Worm (Caenorhabditis elegans) whole organism, L4 larva: ENCODE results near the gene sup-35.

Experiments used
- R02D3.7 ChIP-seq: fragments of 150-350 bp; sonication (generic microtip); optimal IDR thresholded peaks from 3 replicates; lab custom pipeline; 2014; ENCODE audit warnings: missing biosample characterization, missing genetic modification characterization
- T20F7.1 ChIP-seq: fragments of 200-800 bp; sonication (Bioruptor generic); optimal IDR thresholded peaks from 2 replicates; lab custom pipeline; 2018; ENCODE audit warnings: mild to moderate bottlenecking, missing genetic modification characterization, missing compliant biosample characterization
- T26A8.4 ChIP-seq: fragments of 200-800 bp; sonication (Bioruptor generic); IDR thresholded peaks from 2 replicates; pipeline ENCODE4 v1.3.6; 2022; ENCODE audit warnings: missing genetic modification characterization, missing compliant biosample characterization
- Y105C5A.15 ChIP-seq: fragments of 200-800 bp; sonication (Bioruptor generic); IDR thresholded peaks from 2 replicates; pipeline ENCODE4 v1.3.6; 2022; ENCODE audit warnings: missing genetic modification characterization, missing compliant biosample characterization
- Y48G9A.11 ChIP-seq: fragments of 200-800 bp; sonication (Bioruptor generic); IDR thresholded peaks from 2 replicates; pipeline ENCODE4 v1.3.6; 2022; ENCODE audit warnings: missing genetic modification reagents, missing genetic modification characterization, missing compliant biosample characterization
- Y5F2A.4 ChIP-seq: fragments of 200-800 bp; sonication (Bioruptor generic); optimal IDR thresholded peaks from 2 replicates; lab custom pipeline; 2018; ENCODE audit warnings: mild to moderate bottlenecking, missing genetic modification characterization, missing compliant biosample characterization
- Y75B8A.6 ChIP-seq: fragments of 200-800 bp; sonication (Bioruptor generic); IDR thresholded peaks from 2 replicates; pipeline ENCODE4 v1.3.6; 2022; ENCODE audit warnings: missing genetic modification reagents, missing genetic modification characterization, missing compliant biosample characterization
- ZK546.5 ChIP-seq, 2 experiments: sonication (generic microtip); optimal IDR thresholded peaks; 2 replicates each; lab custom pipeline; 2017; ENCODE audit warnings: missing biosample characterization in 2 of 2, missing genetic modification characterization in 2 of 2
- aly-2 ChIP-seq: sonication (generic microtip); optimal IDR thresholded peaks from 2 replicates; lab custom pipeline; 2018; ENCODE audit warnings: missing biosample characterization, missing genetic modification characterization
- arid-1 ChIP-seq: fragments of 200-800 bp; sonication (Bioruptor generic); conservative IDR thresholded peaks from 2 replicates; pipeline ENCODE4 v1.3.6; 2022; ENCODE audit warnings: missing genetic modification reagents, missing genetic modification characterization, missing compliant biosample characterization
- ceh-32 ChIP-seq: sonication (generic microtip); optimal IDR thresholded peaks from 2 replicates; lab custom pipeline; 2016; ENCODE audit warnings: mild to moderate bottlenecking, missing genetic modification characterization, missing compliant biosample characterization; ENCODE audit not compliant: poor library complexity
- ceh-62 ChIP-seq: sonication (generic microtip); optimal IDR thresholded peaks from 2 replicates; lab custom pipeline; 2017; ENCODE audit warnings: missing biosample characterization, missing genetic modification characterization
- ces-1 ChIP-seq: fragments of 150-350 bp; sonication (generic microtip); optimal IDR thresholded peaks from 4 replicates; lab custom pipeline; 2014; ENCODE audit warnings: missing biosample characterization, missing genetic modification reagents, missing genetic modification characterization
- daf-12 ChIP-seq: fragments of 150-350 bp; optimal IDR thresholded peaks from 2 replicates; lab custom pipeline; 2014; ENCODE audit warnings: missing biosample characterization, missing genetic modification reagents, missing genetic modification characterization
- dmd-8 ChIP-seq: fragments of 200-800 bp; sonication (Bioruptor generic); IDR thresholded peaks from 2 replicates; pipeline ENCODE4 v1.3.6; 2022; ENCODE audit warnings: missing genetic modification characterization, missing compliant biosample characterization
- dmd-9 ChIP-seq: fragments of 200-800 bp; sonication (Bioruptor generic); IDR thresholded peaks from 2 replicates; pipeline ENCODE4 v1.3.6; 2022; ENCODE audit warnings: missing genetic modification reagents, missing genetic modification characterization, missing compliant biosample characterization
- dpl-1 ChIP-seq: fragments of 150-350 bp; optimal IDR thresholded peaks from 2 replicates; lab custom pipeline; 2014; ENCODE audit warnings: missing biosample characterization, missing genetic modification reagents, missing genetic modification characterization
- duxl-1 ChIP-seq: sonication (generic microtip); optimal IDR thresholded peaks from 2 replicates; lab custom pipeline; 2016; ENCODE audit warnings: mild to moderate bottlenecking, missing genetic modification characterization, moderate library complexity, missing compliant biosample characterization; ENCODE audit not compliant: poor library complexity
- egl-27 ChIP-seq: sonication (generic microtip); optimal IDR thresholded peaks from 3 replicates; lab custom pipeline; 2017; ENCODE audit warnings: missing biosample characterization, missing genetic modification reagents, missing genetic modification characterization
- hif-1 ChIP-seq, 2 experiments: sonication (generic microtip); optimal IDR thresholded peaks; 2 replicates each; lab custom pipeline; 2016 to 2017; ENCODE audit warnings: missing compliant biosample characterization in 2 of 2, missing genetic modification characterization in 2 of 2, missing genetic modification reagents in 2 of 2, missing genotype in 2 of 2, mild to moderate bottlenecking in 1 of 2
- hlh-11 ChIP-seq: fragments of 200-800 bp; sonication (Bioruptor generic); optimal IDR thresholded peaks from 2 replicates; lab custom pipeline; 2018; ENCODE audit warnings: mild to moderate bottlenecking, missing genetic modification characterization, missing compliant biosample characterization
- hmg-1.1 ChIP-seq: fragments of 200-800 bp; sonication (Bioruptor generic); IDR thresholded peaks from 2 replicates; pipeline ENCODE4 v1.3.6; 2022; ENCODE audit warnings: missing genetic modification reagents, missing genetic modification characterization, missing compliant biosample characterization
- lin-39 ChIP-seq: fragments of 150-350 bp; optimal IDR thresholded peaks from 2 replicates; lab custom pipeline; 2014; ENCODE audit warnings: missing biosample characterization, missing genetic modification reagents, missing genetic modification characterization
- madf-5 ChIP-seq, 2 experiments: fragments of 200-800 bp; sonication (Bioruptor generic); IDR thresholded peaks; 2 replicates each; pipeline ENCODE4 v1.3.6; 2022; ENCODE audit warnings: missing compliant biosample characterization in 2 of 2, missing genetic modification characterization in 2 of 2
- madf-9 ChIP-seq: fragments of 200-800 bp; sonication (Bioruptor generic); conservative IDR thresholded peaks from 2 replicates; pipeline ENCODE4 v1.3.6; 2022; ENCODE audit warnings: missing genetic modification reagents, missing genetic modification characterization, missing compliant biosample characterization
- mes-2 ChIP-seq: sonication (generic microtip); optimal IDR thresholded peaks from 2 replicates; lab custom pipeline; 2016; ENCODE audit warnings: missing genotype, mild to moderate bottlenecking, missing genetic modification characterization, missing compliant biosample characterization; ENCODE audit not compliant: poor library complexity, severe bottlenecking
- mxl-3 ChIP-seq: fragments of 200-800 bp; sonication (Bioruptor generic); optimal IDR thresholded peaks from 2 replicates; lab custom pipeline; 2018; ENCODE audit warnings: mild to moderate bottlenecking, missing genetic modification characterization, missing compliant biosample characterization
- nhr-10 ChIP-seq: fragments of 150-350 bp; optimal IDR thresholded peaks from 2 replicates; lab custom pipeline; 2014; ENCODE audit warnings: missing biosample characterization, missing genetic modification characterization
- nhr-11 ChIP-seq: fragments of 150-350 bp; optimal IDR thresholded peaks from 2 replicates; lab custom pipeline; 2014; ENCODE audit warnings: missing biosample characterization, missing genetic modification characterization
- nhr-42 ChIP-seq: fragments of 200-800 bp; sonication (Bioruptor generic); IDR thresholded peaks from 2 replicates; pipeline ENCODE4 v1.3.6; 2022; ENCODE audit warnings: missing genetic modification characterization, missing compliant biosample characterization
- pha-4 ChIP-seq, 2 experiments: fragments of 150-350 bp in 1 of 2; fragments of 200-800 bp in 1 of 2; sonication (Bioruptor generic) in 1 of 2; IDR thresholded peaks in 1 of 2; optimal IDR thresholded peaks in 1 of 2; 2 replicates each; pipeline versions ENCODE4 v1.3.6 to Lab custom; 2014 to 2022; ENCODE audit warnings: missing genetic modification characterization in 2 of 2, missing genetic modification reagents in 2 of 2, missing biosample characterization in 1 of 2, missing compliant biosample characterization in 1 of 2
- php-3 ChIP-seq: fragments of 200-800 bp; sonication (Bioruptor generic); IDR thresholded peaks from 2 replicates; pipeline ENCODE4 v1.3.6; 2022; ENCODE audit warnings: missing genetic modification reagents, missing genetic modification characterization, missing compliant biosample characterization
- set-16 ChIP-seq: fragments of 200-800 bp; sonication (Bioruptor generic); IDR thresholded peaks from 2 replicates; pipeline ENCODE4 v1.3.6; 2022; ENCODE audit warnings: missing genetic modification reagents, missing genetic modification characterization, missing compliant biosample characterization
- skn-1 ChIP-seq: fragments of 150-350 bp; optimal IDR thresholded peaks from 2 replicates; lab custom pipeline; 2014; ENCODE audit warnings: missing biosample characterization, missing genetic modification characterization
- snpc-1.2 ChIP-seq: fragments of 200-800 bp; sonication (Bioruptor generic); IDR thresholded peaks from 2 replicates; pipeline ENCODE4 v1.3.6; 2022; ENCODE audit warnings: missing genetic modification reagents, missing genetic modification characterization, missing compliant biosample characterization
- snpc-4 ChIP-seq: fragments of 150-350 bp; optimal IDR thresholded peaks from 2 replicates; lab custom pipeline; 2014; ENCODE audit warnings: missing biosample characterization, missing genetic modification characterization
- spr-1 ChIP-seq: sonication (generic microtip); optimal IDR thresholded peaks from 2 replicates; lab custom pipeline; 2016; ENCODE audit warnings: mild to moderate bottlenecking, missing genetic modification characterization, missing compliant biosample characterization
- tag-97 ChIP-seq: fragments of 200-800 bp; sonication (Bioruptor generic); IDR thresholded peaks from 2 replicates; pipeline ENCODE4 v1.3.6; 2022; ENCODE audit warnings: missing genetic modification characterization, missing compliant biosample characterization
- tra-1 ChIP-seq: fragments of 200-800 bp; sonication (Bioruptor generic); IDR thresholded peaks from 2 replicates; pipeline ENCODE4 v1.3.6; 2022; ENCODE audit warnings: missing genetic modification reagents, missing genetic modification characterization, missing compliant biosample characterization
- unc-130 ChIP-seq: sonication (generic microtip); optimal IDR thresholded peaks from 2 replicates; lab custom pipeline; 2016; ENCODE audit warnings: missing genetic modification reagents, missing genetic modification characterization, missing compliant biosample characterization
- vab-7 ChIP-seq: fragments of 200-800 bp; sonication (Bioruptor generic); IDR thresholded peaks from 2 replicates; pipeline ENCODE4 v1.3.6; 2022; ENCODE audit warnings: missing genetic modification reagents, missing genetic modification characterization, missing compliant biosample characterization
- zfp-2 ChIP-seq: sonication (generic microtip); optimal IDR thresholded peaks from 2 replicates; lab custom pipeline; 2016; ENCODE audit warnings: mild to moderate bottlenecking, missing genetic modification characterization, missing compliant biosample characterization
- zip-11 ChIP-seq: fragments of 200-800 bp; sonication (Bioruptor generic); IDR thresholded peaks from 2 replicates; pipeline ENCODE4 v1.3.6; 2022; ENCODE audit warnings: missing genetic modification characterization, missing compliant biosample characterization
- ztf-11 ChIP-seq: fragments of 150-350 bp; optimal IDR thresholded peaks from 2 replicates; lab custom pipeline; 2014; ENCODE audit warnings: missing biosample characterization, missing genetic modification characterization

Gene sup-35

DNA sequence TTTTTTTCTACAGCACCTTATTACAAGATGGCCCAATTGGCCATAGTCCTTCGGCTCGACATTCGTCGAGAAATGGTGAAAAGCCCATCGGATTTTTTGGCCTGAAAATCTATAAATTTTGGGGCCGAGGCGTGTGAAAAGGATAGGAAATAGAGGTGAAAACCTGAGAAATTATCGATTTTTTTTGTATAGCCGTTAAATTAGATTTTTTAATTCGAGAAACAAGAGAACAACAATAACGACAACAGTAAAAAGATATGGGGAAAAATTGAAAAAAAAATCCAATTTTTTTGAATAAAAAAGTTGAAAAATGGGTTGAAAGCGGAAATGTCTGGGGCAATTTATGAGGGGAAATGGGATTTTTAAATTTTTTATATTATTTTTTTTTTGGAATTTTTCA lies 19.2 kb downstream of the sup-35 start, which contains the start of gene hmt-1:
Gene hmt-1, minus strand, starts transcription at position 101 of the 400 bp plus-strand sequence.
- TF ChIP-seq mxl-3 (GFP tag; lab: Kevin White, UChicago) (no peak), egl-27 (tag; lab: Kevin White, UChicago) (no peak), skn-1 (tag; lab: Kevin White, UChicago) (no peak), ZK546.5 (tag; optimal IDR thresholded peaks at IDR 0.05; lab: Kevin White, UChicago) (no peak), arid-1 (GFP tag; lab: Robert Waterston, UW) (no peak), nhr-11 (tag; lab: Kevin White, UChicago) (no peak), daf-12 (tag; lab: Kevin White, UChicago) (no peak), nhr-42 (GFP tag; lab: Robert Waterston, UW) (no peak), tag-97 (GFP tag; lab: Robert Waterston, UW) (no peak), tra-1 (no peak), madf-9 (GFP tag; lab: Robert Waterston, UW) (no peak), pha-4 (GFP tag; IDR thresholded peaks at IDR 0.05; lab: Robert Waterston, UW) (no peak), pha-4 (tag; optimal IDR thresholded peaks at IDR 0.05; lab: Kevin White, UChicago) (no peak), zfp-2 (tag; lab: Kevin White, UChicago) (no peak), vab-7 (GFP tag; lab: Robert Waterston, UW) (no peak), hmg-1.1 (GFP tag; lab: Robert Waterston, UW) (no peak), snpc-4 (tag; lab: Kevin White, UChicago) (no peak)

ce11 chrIII:11095687-11096086 lies 23.3 kb downstream of the sup-35 start:
- no peak for TF ChIP-seq ceh-62 (tag; lab: Kevin White, UChicago)
- no peak for TF ChIP-seq Y48G9A.11 (GFP tag; lab: Robert Waterston, UW)
- TF ChIP-seq R02D3.7 (tag; lab: Kevin White, UChicago) = no peak
- no peak for TF ChIP-seq lin-39 (tag; lab: Kevin White, UChicago)
- no peak for TF ChIP-seq ces-1 (GFP tag; lab: Kevin White, UChicago)
- TF ChIP-seq Y5F2A.4 (GFP tag; lab: Kevin White, UChicago) = no peak
- TF ChIP-seq madf-5 (GFP tag; IDR thresholded peaks at IDR 0.05; lab: Robert Waterston, UW) = no peak
- TF ChIP-seq Y105C5A.15 (GFP tag; lab: Robert Waterston, UW) = no peak
- TF ChIP-seq daf-12 (tag; lab: Kevin White, UChicago) = no peak
- no peak for TF ChIP-seq zip-11 (GFP tag; lab: Robert Waterston, UW)
- TF ChIP-seq duxl-1 (tag; lab: Kevin White, UChicago) = no peak
- TF ChIP-seq T26A8.4 (GFP tag; lab: Robert Waterston, UW) = no peak

- TF ChIP-seq dmd-9 (0 out of 2 replicates have a peak, but pooled peaks have one; percentile 41), unc-130 (GFP tag; lab: Kevin White, UChicago) (peak; percentile 82), hif-1 (tag; optimal IDR thresholded peaks at IDR 0.05; lab: Kevin White, UChicago) (peak in 1 of 2 experiments; percentile 56), aly-2 (tag; lab: Kevin White, UChicago) (no peak), mes-2 (peak; percentile 91), vab-7 (GFP tag; lab: Robert Waterston, UW) (0 out of 2 replicates have a peak, but pooled peaks have one; percentile 16), ztf-11 (tag; lab: Kevin White, UChicago) (no peak)
Measured at ce11 chrIII:11093489-11093888, 25.5 kb downstream of the sup-35 start.

ce11 chrIII:11091651-11092278 lies 27.3 kb downstream of the sup-35 start:
- no peak for TF ChIP-seq set-16 (GFP tag; lab: Robert Waterston, UW)
- TF ChIP-seq nhr-10 (tag; lab: Kevin White, UChicago) = no peak
- no peak for TF ChIP-seq snpc-1.2 (GFP tag; lab: Robert Waterston, UW)
- peak; percentile 19; the same call in 1 of the 2 replicates for TF ChIP-seq php-3 (GFP tag; lab: Robert Waterston, UW)
- TF ChIP-seq ceh-32 (tag; lab: Kevin White, UChicago) = no peak
- no peak for TF ChIP-seq Y75B8A.6 (GFP tag; lab: Robert Waterston, UW)
- no peak for TF ChIP-seq ZK546.5 (tag; optimal IDR thresholded peaks at IDR 0.05; lab: Kevin White, UChicago)
- TF ChIP-seq Y105C5A.15 (GFP tag; lab: Robert Waterston, UW) = no peak
- no peak for TF ChIP-seq hmg-1.1 (GFP tag; lab: Robert Waterston, UW)
- no peak for TF ChIP-seq R02D3.7 (tag; lab: Kevin White, UChicago)
- no peak for TF ChIP-seq dpl-1
- TF ChIP-seq hlh-11 (tag; lab: Kevin White, UChicago) = peak; percentile 7
- TF ChIP-seq madf-5 (GFP tag; IDR thresholded peaks at IDR 0.05; lab: Robert Waterston, UW) = peak in 1 of 2 experiments; percentile 20; a peak in 1 of 4 replicates
- TF ChIP-seq spr-1 (tag; lab: Kevin White, UChicago) = no peak
- no peak for TF ChIP-seq T20F7.1 (GFP tag; lab: Kevin White, UChicago)
- no peak for TF ChIP-seq dmd-8 (GFP tag; lab: Robert Waterston, UW)
- TF ChIP-seq ztf-11 (tag; lab: Kevin White, UChicago) = no peak
